Worm (Caenorhabditis elegans): ENCODE measurements around the gene F54C8.6.

DNA sequence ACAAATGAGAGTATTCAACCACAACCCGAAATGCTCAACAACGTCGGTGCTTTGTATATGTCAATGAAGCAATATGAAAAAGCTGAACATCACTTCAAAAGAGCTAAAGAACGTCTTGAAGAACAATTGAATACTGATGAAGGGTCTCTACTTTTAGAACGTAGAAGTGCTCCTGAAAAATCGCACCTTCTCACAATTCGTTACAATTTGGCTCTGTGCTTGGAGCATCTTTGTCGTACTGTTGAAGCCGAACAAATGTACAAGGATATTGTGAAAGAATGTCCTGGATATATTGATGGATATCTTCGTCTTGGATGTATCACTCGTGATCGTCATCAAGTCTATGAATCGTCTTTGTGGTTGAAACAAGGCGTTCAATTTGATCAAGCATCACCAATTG is 44.5 kb upstream of the F54C8.6 start:
- TF ChIP-seq ceh-28 (tag; optimal IDR thresholded peaks at IDR 0.05) (no peak), elt-2 (tag; optimal IDR thresholded peaks at IDR 0.05) (no peak), egl-27 (tag; optimal IDR thresholded peaks at IDR 0.05) (no peak), unc-62 (GFP tag; optimal IDR thresholded peaks at IDR 0.05) (no peak), daf-12 (tag; optimal IDR thresholded peaks at IDR 0.05) (no peak), mdl-1 (tag; optimal IDR thresholded peaks at IDR 0.05) (no peak), aly-2 (tag; optimal IDR thresholded peaks at IDR 0.05) (no peak), fkh-10 (GFP tag; optimal IDR thresholded peaks at IDR 0.05) (no peak), ztf-11 (tag; optimal IDR thresholded peaks at IDR 0.05) (no peak), ceh-82 (tag; optimal IDR thresholded peaks at IDR 0.05) (no peak), skn-1 (tag; optimal IDR thresholded peaks at IDR 0.05) (no peak), ceh-9 (tag; optimal IDR thresholded peaks at IDR 0.05) (no peak)
